Fruit fly (Drosophila melanogaster) whole organism, wandering third instar larva: ENCODE data around the gene daed.

Source experiments
- Abd-B ChIP-seq: fragments of >200 bp; optimal IDR thresholded peaks from 2 replicates; lab custom pipeline; 2017; ENCODE audit warnings: missing biosample characterization, missing genetic modification characterization
- CG32264 ChIP-seq: fragments of 200-800 bp; sonication (Bioruptor generic); optimal IDR thresholded peaks from 2 replicates; lab custom pipeline; 2016; ENCODE audit warnings: missing biosample characterization, missing genetic modification characterization
- CG9705 ChIP-seq: fragments of 200-800 bp; sonication (Bioruptor generic); optimal IDR thresholded peaks from 2 replicates; lab custom pipeline; 2018; ENCODE audit warnings: missing biosample characterization, mild to moderate bottlenecking, missing genetic modification characterization
- CrebA ChIP-seq: fragments of 200-800 bp; sonication (Bioruptor generic); optimal IDR thresholded peaks from 2 replicates; lab custom pipeline; 2016; ENCODE audit warnings: missing biosample characterization, mild to moderate bottlenecking, missing genetic modification characterization, borderline replicate concordance
- Dfd ChIP-seq: fragments of >200 bp; optimal IDR thresholded peaks from 2 replicates; lab custom pipeline; 2017; ENCODE audit warnings: missing biosample characterization, missing genetic modification characterization
- Dif ChIP-seq: fragments of 200-275, 200-300 bp; sonication (Bioruptor generic); optimal IDR thresholded peaks from 2 replicates; lab custom pipeline; 2018; ENCODE audit warnings: missing biosample characterization, missing genetic modification characterization; ENCODE audit not compliant: partially characterized antibody
- GATAd ChIP-seq: sonication (Bioruptor generic); optimal IDR thresholded peaks from 2 replicates; lab custom pipeline; 2016; ENCODE audit warnings: missing biosample characterization, missing genetic modification characterization
- HLH106 ChIP-seq: fragments of 200-800 bp; optimal IDR thresholded peaks from 3 replicates; lab custom pipeline; 2019; ENCODE audit warnings: missing biosample characterization, mild to moderate bottlenecking, missing genetic modification characterization, moderate library complexity
- Hnf4 ChIP-seq: fragments of 200-800 bp; sonication (Bioruptor generic); optimal IDR thresholded peaks from 2 replicates; lab custom pipeline; 2016; ENCODE audit warnings: missing biosample characterization, mild to moderate bottlenecking, missing genetic modification characterization
- Hr78 ChIP-seq: fragments of >200 bp; optimal IDR thresholded peaks from 2 replicates; lab custom pipeline; 2017; ENCODE audit warnings: missing biosample characterization, missing genetic modification characterization
- Hr83 ChIP-seq: fragments of 200-300 bp; sonication (Bioruptor generic); optimal IDR thresholded peaks from 2 replicates; lab custom pipeline; 2016; ENCODE audit warnings: missing biosample characterization, mild to moderate bottlenecking, missing genetic modification characterization, moderate library complexity; ENCODE audit not compliant: poor library complexity, severe bottlenecking
- Jra ChIP-seq: sonication (Bioruptor generic); optimal IDR thresholded peaks from 2 replicates; lab custom pipeline; 2016; ENCODE audit warnings: missing biosample characterization, missing genetic modification characterization
- Mio ChIP-seq: sonication (Bioruptor generic); optimal IDR thresholded peaks from 2 replicates; lab custom pipeline; 2016; ENCODE audit warnings: missing biosample characterization, missing genetic modification characterization
- Myc ChIP-seq: fragments of >200 bp; optimal IDR thresholded peaks from 2 replicates; lab custom pipeline; 2017
- N ChIP-seq: fragments of >200 bp; optimal IDR thresholded peaks from 2 replicates; lab custom pipeline; 2018; ENCODE audit warnings: missing biosample characterization, missing external identifiers, missing genetic modification characterization
- OdsH ChIP-seq: fragments of 200-800 bp; sonication (Bioruptor generic); optimal IDR thresholded peaks from 2 replicates; lab custom pipeline; 2016; ENCODE audit warnings: missing biosample characterization, mild to moderate bottlenecking, missing genetic modification characterization
- Rel ChIP-seq, 2 experiments: fragments of 200-800 bp; sonication (Bioruptor generic) in 1 of 2; optimal IDR thresholded peaks; 2 replicates in 1 of 2; 3 replicates in 1 of 2; lab custom pipeline; 2016 to 2019; ENCODE audit warnings: mild to moderate bottlenecking in 2 of 2, missing biosample characterization in 2 of 2, missing genetic modification characterization in 2 of 2, moderate library complexity in 1 of 2
- Sp1 ChIP-seq: fragments of 200-800 bp; sonication (Bioruptor generic); optimal IDR thresholded peaks from 3 replicates; lab custom pipeline; 2019; ENCODE audit warnings: missing biosample characterization, mild to moderate bottlenecking, missing genetic modification characterization, moderate library complexity
- Vsx2 ChIP-seq: fragments of 200-300, 225-300 bp; sonication (Bioruptor generic); optimal IDR thresholded peaks from 2 replicates; lab custom pipeline; 2018; ENCODE audit warnings: missing biosample characterization, missing genetic modification characterization; ENCODE audit not compliant: partially characterized antibody
- br ChIP-seq: fragments of 200-800 bp; sonication (Bioruptor generic); optimal IDR thresholded peaks from 2 replicates; lab custom pipeline; 2016; ENCODE audit warnings: missing biosample characterization, missing genetic modification characterization
- brk ChIP-seq: fragments of 200-800 bp; sonication (Bioruptor generic); optimal IDR thresholded peaks from 2 replicates; lab custom pipeline; 2016; ENCODE audit warnings: missing biosample characterization, mild to moderate bottlenecking, missing genetic modification characterization
- dl ChIP-seq, 2 experiments: fragments of 175-275, 200-275 bp in 1 of 2; fragments of 200-275 bp in 1 of 2; sonication (Bioruptor generic); optimal IDR thresholded peaks; lab custom pipeline; 2018; ENCODE audit warnings: mild to moderate bottlenecking in 2 of 2, missing biosample characterization in 2 of 2, missing genetic modification characterization in 2 of 2, moderate library complexity in 2 of 2; ENCODE audit not compliant: partially characterized antibody in 2 of 2, insufficient read depth in 1 of 2
- dmrt93B ChIP-seq: fragments of 200-800 bp; sonication (Bioruptor generic); optimal IDR thresholded peaks from 2 replicates; lab custom pipeline; 2018; ENCODE audit warnings: missing biosample characterization, mild to moderate bottlenecking, missing genetic modification characterization
- dsf ChIP-seq: sonication (Bioruptor generic); optimal IDR thresholded peaks from 2 replicates; lab custom pipeline; 2016; ENCODE audit warnings: missing biosample characterization, missing genetic modification characterization, borderline replicate concordance
- ey ChIP-seq: fragments of 200-800 bp; sonication (Bioruptor generic); optimal IDR thresholded peaks from 2 replicates; lab custom pipeline; 2016; ENCODE audit warnings: missing biosample characterization, missing genetic modification characterization
- foxo ChIP-seq, 2 experiments: fragments of 200-800 bp; sonication (Bioruptor generic); optimal IDR thresholded peaks; 2 replicates in 1 of 2; 3 replicates in 1 of 2; lab custom pipeline; 2016 to 2017; ENCODE audit warnings: missing biosample characterization in 2 of 2, missing genetic modification characterization in 2 of 2
- fru ChIP-seq: fragments of 200-800 bp; sonication (Bioruptor generic); optimal IDR thresholded peaks from 3 replicates; lab custom pipeline; 2016; ENCODE audit warnings: missing biosample characterization, mild to moderate bottlenecking, missing genetic modification characterization
- h ChIP-seq: fragments of 200-800 bp; sonication (Bioruptor generic); optimal IDR thresholded peaks from 3 replicates; lab custom pipeline; 2016; ENCODE audit warnings: missing biosample characterization, mild to moderate bottlenecking, missing genetic modification characterization
- jim ChIP-seq: fragments of 175-275, 200-325 bp; sonication (Bioruptor generic); optimal IDR thresholded peaks from 2 replicates; lab custom pipeline; 2016; ENCODE audit warnings: missing biosample characterization, mild to moderate bottlenecking, missing genetic modification characterization
- lola ChIP-seq: fragments of >200 bp; optimal IDR thresholded peaks from 2 replicates; lab custom pipeline; 2017; ENCODE audit warnings: missing biosample characterization, missing genetic modification characterization
- pan ChIP-seq: fragments of >200 bp; optimal IDR thresholded peaks from 2 replicates; lab custom pipeline; 2017
- psq ChIP-seq: fragments of 200-800 bp; sonication (Bioruptor generic); optimal IDR thresholded peaks from 3 replicates; lab custom pipeline; 2017; ENCODE audit warnings: missing biosample characterization, mild to moderate bottlenecking, missing genetic modification characterization, moderate library complexity
- rgr ChIP-seq: fragments of 200-800 bp; sonication (Bioruptor generic); optimal IDR thresholded peaks from 3 replicates; lab custom pipeline; 2016; ENCODE audit warnings: missing biosample characterization, mild to moderate bottlenecking, missing genetic modification characterization
- sage ChIP-seq: fragments of 200-800 bp; sonication (Bioruptor generic); optimal IDR thresholded peaks from 2 replicates; lab custom pipeline; 2016; ENCODE audit warnings: missing biosample characterization, mild to moderate bottlenecking, missing genetic modification characterization
- sv ChIP-seq: fragments of 200-800 bp; sonication (Bioruptor generic); optimal IDR thresholded peaks from 3 replicates; lab custom pipeline; 2016; ENCODE audit warnings: missing biosample characterization, missing genetic modification characterization
- tai ChIP-seq: sonication (Bioruptor generic); optimal IDR thresholded peaks from 2 replicates; lab custom pipeline; 2016; ENCODE audit warnings: missing biosample characterization, missing genetic modification characterization
- usp ChIP-seq: fragments of >200 bp; optimal IDR thresholded peaks from 2 replicates; lab custom pipeline; 2017; ENCODE audit warnings: missing biosample characterization, missing genetic modification characterization
- woc ChIP-seq: sonication (Bioruptor generic); optimal IDR thresholded peaks from 2 replicates; lab custom pipeline; 2016; ENCODE audit warnings: missing biosample characterization, mild to moderate bottlenecking, missing genetic modification characterization

The daed gene

dm6 chr2L:2175090-2175830 is 40.9 kb downstream of the daed start:
- TF ChIP-seq woc (GFP tag; lab: Kevin White, UChicago), result peak; percentile 29
- peak; percentile 41 for TF ChIP-seq Hnf4 (GFP tag; lab: Kevin White, UChicago)
- peak; percentile 54 for TF ChIP-seq OdsH (GFP tag; lab: Kevin White, UChicago)
- TF ChIP-seq dl (GFP tag; optimal IDR thresholded peaks at IDR 0.05; lab: Kevin White, UChicago; ENCODE audit: insufficient read depth in 1 of 2, partially characterized antibody in 2 of 2), result peak in 1 of 2 experiments; percentile 41
- no peak for TF ChIP-seq sv (GFP tag; lab: Kevin White, UChicago)
- TF ChIP-seq Dif (GFP tag; lab: Kevin White, UChicago), result peak; percentile 76
- no peak for TF ChIP-seq Hr78 (GFP tag; lab: Kevin White, UChicago)
- TF ChIP-seq Myc (lab: Kevin White, UChicago), result no peak
- peak; percentile 48 for TF ChIP-seq br (GFP tag; lab: Kevin White, UChicago)
- TF ChIP-seq GATAd (GFP tag; lab: Kevin White, UChicago), result no peak
- peak; percentile 63 for TF ChIP-seq rgr (GFP tag; lab: Kevin White, UChicago)
- TF ChIP-seq h (GFP tag; lab: Kevin White, UChicago), result peak; percentile 28
- TF ChIP-seq Sp1 (GFP tag; lab: Kevin White, UChicago), result peak; percentile 37
- TF ChIP-seq Dfd, result peak; percentile 90
- no peak for TF ChIP-seq CG32264 (GFP tag; lab: Kevin White, UChicago)
- peak; percentile 47 for TF ChIP-seq ey (GFP tag; lab: Kevin White, UChicago)
- TF ChIP-seq CrebA (GFP tag; lab: Kevin White, UChicago), result no peak
- TF ChIP-seq Rel (GFP tag; optimal IDR thresholded peaks at IDR 0.05; lab: Kevin White, UChicago), result no peak
- peak; percentile 1 for TF ChIP-seq Rel (tag; optimal IDR thresholded peaks at IDR 0.05; lab: Kevin White, UChicago)
- TF ChIP-seq Abd-B (GFP tag; lab: Kevin White, UChicago), result no peak
- peak; percentile 42 for TF ChIP-seq Hr83 (GFP tag; lab: Kevin White, UChicago)
- TF ChIP-seq dmrt93B (GFP tag; lab: Kevin White, UChicago), result no peak
- peak in 1 of 2 experiments; percentile 21 for TF ChIP-seq foxo (GFP tag; optimal IDR thresholded peaks at IDR 0.05; lab: Kevin White, UChicago)
- TF ChIP-seq tai, result peak; percentile 24
- peak; percentile 91 for TF ChIP-seq psq
- TF ChIP-seq Mio (GFP tag; lab: Kevin White, UChicago), result no peak
- no peak for TF ChIP-seq usp (GFP tag; lab: Kevin White, UChicago)
- no peak for TF ChIP-seq pan (lab: Kevin White, UChicago)
- TF ChIP-seq brk (GFP tag; lab: Kevin White, UChicago), result peak; percentile 61
- TF ChIP-seq jim (GFP tag; lab: Kevin White, UChicago), result no peak
- TF ChIP-seq N (GFP tag; lab: Kevin White, UChicago), result no peak
- no peak for TF ChIP-seq sage (GFP tag; lab: Kevin White, UChicago)
- TF ChIP-seq fru (GFP tag; lab: Kevin White, UChicago), result peak; percentile 47
- TF ChIP-seq lola (GFP tag; lab: Kevin White, UChicago), result no peak
- no peak for TF ChIP-seq dsf (GFP tag; lab: Kevin White, UChicago)
- peak; percentile 32 for TF ChIP-seq HLH106 (tag; lab: Kevin White, UChicago)
- peak; percentile 0 for TF ChIP-seq Jra (GFP tag; lab: Kevin White, UChicago)
- TF ChIP-seq Vsx2, result peak; percentile 43
- TF ChIP-seq CG9705, result no peak

dm6 chr2L:2173604-2174003 is 42.5 kb downstream of the daed start:
- no peak for TF ChIP-seq jim (GFP tag; lab: Kevin White, UChicago)
- no peak for TF ChIP-seq Vsx2
- no peak for TF ChIP-seq Mio (GFP tag; lab: Kevin White, UChicago)
- TF ChIP-seq h (GFP tag; lab: Kevin White, UChicago), result no peak
- no peak for TF ChIP-seq woc (GFP tag; lab: Kevin White, UChicago)
- TF ChIP-seq lola (GFP tag; lab: Kevin White, UChicago), result no peak
- TF ChIP-seq Rel (GFP tag; optimal IDR thresholded peaks at IDR 0.05; lab: Kevin White, UChicago), result no peak
- TF ChIP-seq Rel (tag; optimal IDR thresholded peaks at IDR 0.05; lab: Kevin White, UChicago), result no peak
- no peak for TF ChIP-seq Hr78 (GFP tag; lab: Kevin White, UChicago)
- TF ChIP-seq Hnf4 (GFP tag; lab: Kevin White, UChicago), result no peak
- no peak for TF ChIP-seq dmrt93B (GFP tag; lab: Kevin White, UChicago)
